Worm (Caenorhabditis elegans) whole organism, early embryonic: ENCODE measurements around the gene srd-42.

Experiments
- B0310.2 ChIP-seq: sonication (generic microtip); optimal IDR thresholded peaks from 2 replicates; lab custom pipeline; 2016; ENCODE audit warnings: mild to moderate bottlenecking, missing genetic modification characterization, missing compliant biosample characterization
- F13C5.2 ChIP-seq: sonication (generic microtip); optimal IDR thresholded peaks from 2 replicates; lab custom pipeline; 2017; ENCODE audit warnings: mild to moderate bottlenecking, missing genetic modification characterization, inconsistent platforms, missing compliant biosample characterization
- aly-1 ChIP-seq: sonication (generic microtip); optimal IDR thresholded peaks from 2 replicates; lab custom pipeline; 2016; ENCODE audit warnings: missing genetic modification characterization, missing compliant biosample characterization
- ama-1 ChIP-seq: fragments of 150-350 bp; optimal IDR thresholded peaks from 2 replicates; lab custom pipeline; 2014
- ceh-13 ChIP-seq: fragments of 200-800 bp; sonication (Bioruptor generic); optimal IDR thresholded peaks from 2 replicates; lab custom pipeline; 2018; ENCODE audit warnings: mild to moderate bottlenecking, missing genetic modification characterization, missing compliant biosample characterization
- ets-7 ChIP-seq: sonication (generic microtip); optimal IDR thresholded peaks from 2 replicates; lab custom pipeline; 2016; ENCODE audit warnings: missing genotype, missing genetic modification characterization, missing compliant biosample characterization
- flt-1 ChIP-seq: fragments of 200-800 bp; sonication (Bioruptor generic); IDR thresholded peaks from 2 replicates; pipeline ENCODE4 v1.3.6; 2022; ENCODE audit warnings: missing genetic modification characterization, missing compliant biosample characterization
- hmbx-1 ChIP-seq: sonication (generic microtip); optimal IDR thresholded peaks from 2 replicates; lab custom pipeline; 2016; ENCODE audit warnings: mild to moderate bottlenecking, missing genetic modification characterization, missing compliant biosample characterization
- pes-1 ChIP-seq: fragments of 200-800 bp; sonication (Bioruptor generic); IDR thresholded peaks from 2 replicates; pipeline ENCODE4 v1.3.6; 2022; ENCODE audit warnings: missing genetic modification reagents, missing genetic modification characterization, missing compliant biosample characterization
- scrt-1 ChIP-seq: fragments of 200-800 bp; sonication (Bioruptor generic); IDR thresholded peaks from 2 replicates; pipeline ENCODE4 v1.3.6; 2022; ENCODE audit warnings: missing genetic modification characterization, missing compliant biosample characterization
- sea-1 ChIP-seq: fragments of 200-800 bp; sonication (Bioruptor generic); conservative IDR thresholded peaks from 2 replicates; pipeline ENCODE4 v1.3.6; 2022; ENCODE audit warnings: missing genetic modification characterization, missing compliant biosample characterization
- tbx-11 ChIP-seq: fragments of 200-800 bp; sonication (Bioruptor generic); IDR thresholded peaks from 2 replicates; pipeline ENCODE4 v1.3.6; 2022; ENCODE audit warnings: missing genetic modification characterization, missing compliant biosample characterization
- tbx-37 ChIP-seq: fragments of 200-800 bp; sonication (Bioruptor generic); conservative IDR thresholded peaks from 2 replicates; pipeline ENCODE4 v1.3.6; 2022; ENCODE audit warnings: missing genetic modification reagents, missing genetic modification characterization, missing compliant biosample characterization

- TF ChIP-seq ets-7 (tag; lab: Kevin White, UChicago) (no peak), hmbx-1 (tag; lab: Kevin White, UChicago) (no peak), ceh-13 (GFP tag; lab: Kevin White, UChicago) (no peak), ama-1 (no peak), flt-1 (GFP tag; lab: Robert Waterston, UW) (no peak), tbx-11 (GFP tag; lab: Robert Waterston, UW) (no peak), B0310.2 (no peak), aly-1 (tag; lab: Kevin White, UChicago) (no peak), sea-1 (GFP tag; lab: Robert Waterston, UW) (no peak), pes-1 (GFP tag; lab: Robert Waterston, UW) (no peak), F13C5.2 (tag; lab: Kevin White, UChicago) (no peak), tbx-37 (no peak), scrt-1 (GFP tag; lab: Robert Waterston, UW) (no peak)
Measured at ce11 chrX:13303357-13303756, at the start of gene srd-42.
